Fruit fly (Drosophila melanogaster) Kc167 (cell line): ENCODE data around the gene Chmp1.

Source experiments
- Sin3A ChIP-seq: fragments of >200 bp; optimal IDR thresholded peaks from 2 replicates; lab custom pipeline; 2018; ENCODE audit warnings: missing external identifiers
- h ChIP-seq: fragments of >200 bp; optimal IDR thresholded peaks from 3 replicates; lab custom pipeline; 2018; ENCODE audit warnings: missing external identifiers
- psq ChIP-seq: fragments of >200 bp; optimal IDR thresholded peaks from 2 replicates; lab custom pipeline; 2017; ENCODE audit warnings: missing external identifiers
- ttk ChIP-seq: sonication (Bioruptor generic); optimal IDR thresholded peaks from 2 replicates; lab custom pipeline; 2017; ENCODE audit warnings: missing external identifiers

DNA sequence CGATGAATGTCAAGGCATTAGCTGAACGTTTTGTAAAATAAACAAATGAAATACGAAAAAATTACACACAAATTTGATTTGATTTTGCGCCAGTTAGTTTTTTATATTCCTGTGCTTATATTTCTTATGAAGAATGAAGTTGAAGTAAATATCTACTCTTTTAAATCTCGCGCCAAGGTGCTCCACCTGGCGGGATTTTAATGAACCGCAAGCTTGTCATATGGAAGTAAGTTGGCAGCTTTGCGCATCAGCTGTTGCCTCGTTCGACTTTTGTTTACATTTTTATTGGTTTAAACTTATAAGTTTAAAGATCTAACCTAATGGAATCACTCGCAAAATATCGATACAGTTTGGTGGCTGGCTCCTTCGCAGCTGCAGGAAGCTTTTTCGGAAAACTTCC is 16.7 kb downstream of the Chmp1 start, which contains the start of gene CG42495:
- no peak for TF ChIP-seq h (lab: Kevin White, UChicago)
- TF ChIP-seq ttk (lab: Kevin White, UChicago), result no peak
- TF ChIP-seq Sin3A (lab: Kevin White, UChicago), result no peak
- TF ChIP-seq psq (lab: Kevin White, UChicago), result no peak
